Worm (Caenorhabditis elegans): Measurements from ENCODE around the gene cht-3.

The cht-3 gene

DNA sequence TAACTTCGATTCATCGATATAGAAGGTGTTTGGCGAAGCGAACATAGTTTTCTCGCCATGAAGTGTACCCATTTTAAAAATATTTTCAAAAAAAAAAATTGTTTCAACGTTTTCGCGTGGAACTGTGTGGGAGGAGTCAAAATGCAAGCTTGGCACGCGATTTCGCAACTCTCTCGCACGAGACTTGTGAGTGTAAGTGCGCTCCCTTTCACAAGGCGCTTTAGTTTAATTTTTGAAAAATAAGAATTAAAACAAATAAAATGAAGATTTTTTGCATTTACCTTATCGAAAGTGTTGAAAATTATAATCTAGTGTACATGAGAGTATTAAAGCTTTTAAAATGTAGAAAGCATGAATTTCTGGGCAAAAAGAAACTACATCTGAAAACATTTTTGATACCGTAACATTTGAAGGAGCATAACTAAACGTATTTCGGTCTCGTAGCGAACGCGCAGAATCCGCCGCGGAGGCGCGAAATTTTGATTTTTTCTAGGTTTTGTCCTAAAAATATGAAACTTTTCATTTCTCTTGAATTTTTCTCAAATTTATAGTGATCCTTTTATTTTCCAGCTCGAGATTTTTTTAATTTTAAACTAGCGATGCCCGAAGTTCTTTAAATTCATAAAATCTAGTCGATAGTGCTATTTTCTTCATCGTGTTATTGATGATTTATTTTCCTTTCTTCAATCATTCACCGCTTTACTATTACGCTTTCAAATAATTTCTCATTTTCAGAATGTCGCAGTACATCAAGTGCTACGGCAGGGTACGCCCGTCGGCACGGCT, 36.2 kb downstream of the cht-3 start, which contains the start of the genes cogc-2 and klp-18 (continued):
- TF ChIP-seq peb-1 (tag; optimal IDR thresholded peaks at IDR 0.05), result no peak
- TF ChIP-seq nhr-6 (tag; optimal IDR thresholded peaks at IDR 0.05), result peak; percentile 29
- TF ChIP-seq unc-55 (GFP tag; optimal IDR thresholded peaks at IDR 0.05), result peak; percentile 97
- peak; percentile 88 for TF ChIP-seq C34F6.9 (tag; optimal IDR thresholded peaks at IDR 0.05)
- TF ChIP-seq nhr-12 (tag; optimal IDR thresholded peaks at IDR 0.05), result no peak
- peak; percentile 86 for TF ChIP-seq sma-3 (GFP tag; optimal IDR thresholded peaks at IDR 0.05)
- TF ChIP-seq ztf-1 (GFP tag; conservative IDR thresholded peaks at IDR 0.05), result no peak
- TF ChIP-seq skn-1 (tag; optimal IDR thresholded peaks at IDR 0.05), result peak; percentile 31
- TF ChIP-seq sem-4 (tag; optimal IDR thresholded peaks at IDR 0.05), result peak; percentile 76
- TF ChIP-seq elt-1 (tag; optimal IDR thresholded peaks at IDR 0.05), result no peak
- peak; percentile 70 to 91 for TF ChIP-seq lsy-2 (tag; optimal IDR thresholded peaks at IDR 0.05)
- TF ChIP-seq nhr-129 (tag; optimal IDR thresholded peaks at IDR 0.05), result peak; percentile 85
- peak; percentile 83 for TF ChIP-seq F13H6.1 (tag; optimal IDR thresholded peaks at IDR 0.05)
- peak; percentile 78 for TF ChIP-seq nhr-25 (tag; optimal IDR thresholded peaks at IDR 0.05)
- peak; percentile 68 for TF ChIP-seq mab-5 (tag; optimal IDR thresholded peaks at IDR 0.05)

ce11 chrIV:7043430-7043829, 40.0 kb downstream of the cht-3 start:
- no peak for TF ChIP-seq nhr-129 (tag; optimal IDR thresholded peaks at IDR 0.05)
- no peak for TF ChIP-seq sma-9 (GFP tag; optimal IDR thresholded peaks at IDR 0.05)
- no peak for TF ChIP-seq sma-9 (tag; optimal IDR thresholded peaks at IDR 0.05)
- TF ChIP-seq mbf-1 (tag; optimal IDR thresholded peaks at IDR 0.05), result no peak
- TF ChIP-seq Y55F3AM.14 (GFP tag; optimal IDR thresholded peaks at IDR 0.05), result no peak
- TF ChIP-seq snpc-4 (tag; optimal IDR thresholded peaks at IDR 0.05), result no peak

DNA sequence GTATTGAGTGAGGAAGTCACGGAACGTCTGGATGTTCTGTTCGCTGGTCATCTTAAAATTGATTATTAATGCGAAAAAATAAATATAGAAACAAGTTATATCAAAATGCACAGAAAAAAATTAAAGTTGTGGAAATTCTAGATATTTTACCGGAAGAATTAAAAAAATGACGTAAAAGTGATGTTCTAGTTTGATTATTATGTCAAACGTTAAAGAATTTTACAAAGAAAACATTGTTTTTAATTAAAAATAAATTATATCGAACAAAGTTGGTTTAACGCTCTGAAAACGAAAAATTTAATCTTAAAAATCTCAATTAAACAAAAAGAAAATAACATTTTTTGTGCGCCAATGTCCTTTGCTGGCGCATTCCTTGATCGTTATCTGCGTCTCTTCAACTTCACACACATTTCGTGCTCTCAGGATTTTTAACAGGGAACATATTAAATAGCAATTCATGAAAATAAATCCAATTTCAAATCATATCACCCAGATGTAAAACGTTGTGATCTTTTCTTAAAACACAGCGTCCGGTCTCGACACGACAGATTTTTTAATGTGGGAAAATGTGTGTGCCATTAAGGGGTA, 41.2 kb downstream of the cht-3 start, which contains the start of gene tin-9.1:
Gene tin-9.1, minus strand, starts transcription at position 51 of the 588 bp plus-strand sequence.
- TF ChIP-seq lin-39 (tag; optimal IDR thresholded peaks at IDR 0.05) (no peak), mdl-1 (tag; optimal IDR thresholded peaks at IDR 0.05) (no peak), alr-1 (tag; optimal IDR thresholded peaks at IDR 0.05) (no peak), nhr-23 (tag; optimal IDR thresholded peaks at IDR 0.05) (no peak), ztf-1 (GFP tag; conservative IDR thresholded peaks at IDR 0.05) (no peak), egl-27 (tag; optimal IDR thresholded peaks at IDR 0.05) (peak; percentile 24), nhr-237 (tag; optimal IDR thresholded peaks at IDR 0.05) (no peak), mbf-1 (tag; optimal IDR thresholded peaks at IDR 0.05) (no peak), mab-5 (tag; optimal IDR thresholded peaks at IDR 0.05) (peak; percentile 38), nhr-129 (tag; optimal IDR thresholded peaks at IDR 0.05) (peak; percentile 67), unc-39 (tag; optimal IDR thresholded peaks at IDR 0.05) (no peak), R02D3.7 (tag; optimal IDR thresholded peaks at IDR 0.05) (peak; percentile 15), unc-55 (GFP tag; optimal IDR thresholded peaks at IDR 0.05) (peak; percentile 83), lin-13 (GFP tag; optimal IDR thresholded peaks at IDR 0.05) (peak; percentile 59), crh-2 (tag; optimal IDR thresholded peaks at IDR 0.05) (peak; percentile 88), nhr-77 (tag; optimal IDR thresholded peaks at IDR 0.05) (no peak), aly-2 (tag; optimal IDR thresholded peaks at IDR 0.05) (no peak), elt-3 (tag; optimal IDR thresholded peaks at IDR 0.05) (no peak), lsy-2 (tag; optimal IDR thresholded peaks at IDR 0.05) (peak; percentile 72 to 93), nhr-11 (tag; optimal IDR thresholded peaks at IDR 0.05) (no peak), blmp-1 (tag; optimal IDR thresholded peaks at IDR 0.05; ENCODE audit: insufficient read depth) (no peak), sma-3 (GFP tag; optimal IDR thresholded peaks at IDR 0.05) (peak; percentile 57), nhr-25 (tag; optimal IDR thresholded peaks at IDR 0.05) (peak; percentile 69), ceh-82 (tag; optimal IDR thresholded peaks at IDR 0.05) (no peak), unc-62 (GFP tag; optimal IDR thresholded peaks at IDR 0.05) (no peak), sma-9 (GFP tag; optimal IDR thresholded peaks at IDR 0.05) (peak; percentile 89), sma-9 (tag; optimal IDR thresholded peaks at IDR 0.05) (no peak), ceh-16 (tag; optimal IDR thresholded peaks at IDR 0.05) (peak; percentile 11), sem-4 (tag; optimal IDR thresholded peaks at IDR 0.05) (peak; percentile 70), lin-11 (tag; optimal IDR thresholded peaks at IDR 0.05) (no peak), C34F6.9 (tag; optimal IDR thresholded peaks at IDR 0.05) (peak; percentile 96), dmd-4 (tag; optimal IDR thresholded peaks at IDR 0.05) (peak; percentile 9), ztf-11 (tag; optimal IDR thresholded peaks at IDR 0.05) (no peak), F13H6.1 (tag; optimal IDR thresholded peaks at IDR 0.05) (peak; percentile 66), zag-1 (tag; optimal IDR thresholded peaks at IDR 0.05) (no peak), nhr-21 (tag; optimal IDR thresholded peaks at IDR 0.05) (peak; percentile 53), elt-1 (tag; optimal IDR thresholded peaks at IDR 0.05) (no peak), gmeb-1 (tag; optimal IDR thresholded peaks at IDR 0.05) (peak; percentile 87), nhr-10 (tag; optimal IDR thresholded peaks at IDR 0.05) (no peak), snpc-4 (tag; optimal IDR thresholded peaks at IDR 0.05) (peak; percentile 68), peb-1 (tag; optimal IDR thresholded peaks at IDR 0.05) (no peak), fos-1 (tag; optimal IDR thresholded peaks at IDR 0.05) (peak; percentile 60), nhr-6 (tag; optimal IDR thresholded peaks at IDR 0.05) (peak; percentile 53), nhr-12 (tag; optimal IDR thresholded peaks at IDR 0.05) (no peak)
